Worm (Caenorhabditis elegans) whole organism, mixed stage, embryonic: Measurements from ENCODE around the gene crn-4.

Experiments
- M03D4.4 ChIP-seq: sonication (generic microtip); optimal IDR thresholded peaks from 2 replicates; lab custom pipeline; 2017; ENCODE audit warnings: mild to moderate bottlenecking, missing genetic modification characterization, missing compliant biosample characterization
- bed-3 ChIP-seq: fragments of 200-800 bp; sonication (Bioruptor generic); optimal IDR thresholded peaks from 3 replicates; lab custom pipeline; 2018; ENCODE audit warnings: mild to moderate bottlenecking, missing genetic modification characterization, moderate library complexity, missing compliant biosample characterization
- blmp-1 ChIP-seq: fragments of 150-350 bp; optimal IDR thresholded peaks from 2 replicates; lab custom pipeline; 2014; ENCODE audit warnings: missing biosample characterization, missing genetic modification characterization
- ceh-39 ChIP-seq: fragments of 150-350 bp; optimal IDR thresholded peaks from 2 replicates; lab custom pipeline; 2014; ENCODE audit warnings: missing biosample characterization, missing genetic modification characterization
- ceh-43 ChIP-seq: fragments of 200-800 bp; sonication (Bioruptor generic); optimal IDR thresholded peaks from 2 replicates; lab custom pipeline; 2018; ENCODE audit warnings: mild to moderate bottlenecking, missing genetic modification characterization, moderate library complexity, missing compliant biosample characterization
- ceh-83 ChIP-seq: fragments of 200-800 bp; sonication (Bioruptor generic); optimal IDR thresholded peaks from 2 replicates; lab custom pipeline; 2018; ENCODE audit warnings: mild to moderate bottlenecking, missing genetic modification characterization, missing compliant biosample characterization
- ces-1 ChIP-seq: fragments of 150-350 bp; optimal IDR thresholded peaks from 2 replicates; lab custom pipeline; 2014; ENCODE audit warnings: missing biosample characterization, missing genetic modification reagents, missing genetic modification characterization
- cnd-1 ChIP-seq: fragments of 200-800 bp; sonication (Bioruptor generic); optimal IDR thresholded peaks from 2 replicates; lab custom pipeline; 2018; ENCODE audit warnings: mild to moderate bottlenecking, missing genetic modification characterization, missing compliant biosample characterization
- drap-1 ChIP-seq: fragments of 200-800 bp; sonication (Bioruptor generic); optimal IDR thresholded peaks from 3 replicates; lab custom pipeline; 2018; ENCODE audit warnings: mild to moderate bottlenecking, missing genetic modification characterization, missing compliant biosample characterization
- elt-1 ChIP-seq: sonication (generic microtip); optimal IDR thresholded peaks from 2 replicates; lab custom pipeline; 2017; ENCODE audit warnings: missing genetic modification characterization, mild to moderate bottlenecking, missing compliant biosample characterization, antibody characterized with exemption, moderate library complexity, borderline replicate concordance; ENCODE audit not compliant: insufficient read depth
- elt-3 ChIP-seq: fragments of 150-350 bp; optimal IDR thresholded peaks from 2 replicates; lab custom pipeline; 2014; ENCODE audit warnings: missing biosample characterization, missing genetic modification characterization
- flh-1 ChIP-seq: fragments of 200-800 bp; sonication (Bioruptor generic); optimal IDR thresholded peaks from 2 replicates; lab custom pipeline; 2018; ENCODE audit warnings: mild to moderate bottlenecking, missing genetic modification characterization, moderate library complexity, missing compliant biosample characterization
- hlh-1 ChIP-seq: fragments of 150-350 bp; optimal IDR thresholded peaks from 2 replicates; lab custom pipeline; 2014; ENCODE audit warnings: missing biosample characterization, missing genetic modification reagents, missing genetic modification characterization
- lin-13 ChIP-seq: fragments of 150-350 bp; optimal IDR thresholded peaks from 2 replicates; lab custom pipeline; 2014; ENCODE audit warnings: missing biosample characterization, missing genetic modification characterization
- lin-32 ChIP-seq: fragments of 200-800 bp; sonication (Bioruptor generic); optimal IDR thresholded peaks from 2 replicates; lab custom pipeline; 2018; ENCODE audit warnings: mild to moderate bottlenecking, missing genetic modification characterization, missing compliant biosample characterization
- mep-1 ChIP-seq: fragments of 150-350 bp; optimal IDR thresholded peaks from 2 replicates; lab custom pipeline; 2017; ENCODE audit warnings: missing biosample characterization, missing genetic modification reagents, missing genetic modification characterization, inconsistent platforms
- mls-2 ChIP-seq: sonication (generic microtip); optimal IDR thresholded peaks from 2 replicates; lab custom pipeline; 2016; ENCODE audit warnings: mild to moderate bottlenecking, missing genetic modification characterization, moderate library complexity, missing compliant biosample characterization
- nhr-12 ChIP-seq: fragments of 150-350 bp; optimal IDR thresholded peaks from 2 replicates; lab custom pipeline; 2014; ENCODE audit warnings: missing biosample characterization, missing genetic modification characterization
- nhr-28 ChIP-seq: fragments of 150-350 bp; optimal IDR thresholded peaks from 2 replicates; lab custom pipeline; 2014; ENCODE audit warnings: missing biosample characterization, missing genetic modification characterization
- nhr-76 ChIP-seq: sonication (generic microtip); optimal IDR thresholded peaks from 2 replicates; lab custom pipeline; 2017; ENCODE audit warnings: missing biosample characterization, missing genetic modification characterization
- sem-2 ChIP-seq: fragments of 200-800 bp; sonication (Bioruptor generic); optimal IDR thresholded peaks from 2 replicates; lab custom pipeline; 2018; ENCODE audit warnings: mild to moderate bottlenecking, missing genetic modification characterization, missing compliant biosample characterization
- snpc-4 ChIP-seq: fragments of 150-350 bp; optimal IDR thresholded peaks from 2 replicates; lab custom pipeline; 2014; ENCODE audit warnings: missing biosample characterization, missing genetic modification characterization
- sptf-1 ChIP-seq: sonication (generic microtip); optimal IDR thresholded peaks from 2 replicates; lab custom pipeline; 2017; ENCODE audit warnings: mild to moderate bottlenecking, missing genetic modification characterization, moderate library complexity, missing compliant biosample characterization
- tbx-8 ChIP-seq: fragments of 200-800 bp; sonication (Bioruptor generic); optimal IDR thresholded peaks from 2 replicates; lab custom pipeline; 2018; ENCODE audit warnings: mild to moderate bottlenecking, missing genetic modification characterization, moderate library complexity, missing compliant biosample characterization
- unc-120 ChIP-seq: sonication (generic microtip); optimal IDR thresholded peaks from 2 replicates; lab custom pipeline; 2017; ENCODE audit warnings: missing genetic modification characterization, missing compliant biosample characterization; ENCODE audit not compliant: poor library complexity, severe bottlenecking
- unc-39 ChIP-seq: fragments of 150-350 bp; optimal IDR thresholded peaks from 2 replicates; lab custom pipeline; 2014; ENCODE audit warnings: missing biosample characterization, missing genetic modification characterization
- unc-62 ChIP-seq: fragments of 150-350 bp; optimal IDR thresholded peaks from 2 replicates; lab custom pipeline; 2014; ENCODE audit warnings: missing biosample characterization, missing genetic modification reagents, missing genetic modification characterization
- ztf-11 ChIP-seq: fragments of 150-350 bp; optimal IDR thresholded peaks from 2 replicates; lab custom pipeline; 2014; ENCODE audit warnings: missing biosample characterization, missing genetic modification characterization

The crn-4 gene

ce11 chrX:2276000-2276399 is 18.1 kb upstream of the crn-4 start:
- TF ChIP-seq unc-39 (tag; lab: Kevin White, UChicago) (no peak), cnd-1 (tag; lab: Kevin White, UChicago) (no peak), lin-32 (GFP tag; lab: Kevin White, UChicago) (no peak), unc-120 (no peak), blmp-1 (no peak), drap-1 (GFP tag; lab: Kevin White, UChicago) (no peak)
- TF ChIP-seq, all 35 proteins: peak for 0

- TF ChIP-seq unc-120 (no peak), bed-3 (GFP tag; lab: Kevin White, UChicago) (no peak), nhr-28 (tag; lab: Kevin White, UChicago) (no peak), M03D4.4 (no peak)
Measured at ce11 chrX:2274237-2274636, 16.3 kb upstream of the crn-4 start, which contains the start of gene AH9.4. AH9.4 (minus strand) TSS chrX:2274337.

ce11 chrX:2271429-2271828 is 13.5 kb upstream of the crn-4 start:
- TF ChIP-seq nhr-76 (tag; lab: Kevin White, UChicago) (no peak), ces-1 (GFP tag; lab: Kevin White, UChicago) (peak; percentile 79)

ce11 chrX:2267956-2268355 is 10.1 kb upstream of the crn-4 start, which contains the start of gene AH9.6:
AH9.6 (minus strand) TSS chrX:2268138.
- TF ChIP-seq unc-120 (no peak), drap-1 (GFP tag; lab: Kevin White, UChicago) (no peak), mep-1 (no peak), mls-2 (no peak), ceh-83 (GFP tag; lab: Kevin White, UChicago) (no peak)

- no peak for TF ChIP-seq elt-1 (tag; lab: Kevin White, UChicago)
- peak; percentile 21 for TF ChIP-seq ces-1 (GFP tag; lab: Kevin White, UChicago)
Measured at ce11 chrX:2266777-2267176, 8.9 kb upstream of the crn-4 start.

- TF ChIP-seq ceh-39 (tag; lab: Kevin White, UChicago), result no peak
- TF ChIP-seq unc-39 (tag; lab: Kevin White, UChicago), result no peak
- no peak for TF ChIP-seq lin-32 (GFP tag; lab: Kevin White, UChicago)
- no peak for TF ChIP-seq sem-2
- no peak for TF ChIP-seq nhr-12 (tag; lab: Kevin White, UChicago)
- TF ChIP-seq M03D4.4, result no peak
- TF ChIP-seq flh-1 (GFP tag; lab: Kevin White, UChicago), result no peak
- TF ChIP-seq lin-13 (tag; lab: Kevin White, UChicago), result no peak
- no peak for TF ChIP-seq elt-3 (tag; lab: Kevin White, UChicago)
Measured at ce11 chrX:2266366-2266765, 8.5 kb upstream of the crn-4 start.

- no peak for TF ChIP-seq ces-1 (GFP tag; lab: Kevin White, UChicago)
- no peak for TF ChIP-seq tbx-8
- no peak for TF ChIP-seq nhr-12 (tag; lab: Kevin White, UChicago)
- TF ChIP-seq lin-32 (GFP tag; lab: Kevin White, UChicago), result no peak
- no peak for TF ChIP-seq ztf-11 (tag; lab: Kevin White, UChicago)
- no peak for TF ChIP-seq M03D4.4
- no peak for TF ChIP-seq snpc-4
- no peak for TF ChIP-seq ceh-43 (GFP tag; lab: Kevin White, UChicago)
- no peak for TF ChIP-seq blmp-1
- no peak for TF ChIP-seq sptf-1 (tag; lab: Kevin White, UChicago)
- no peak for TF ChIP-seq unc-62 (GFP tag; lab: Kevin White, UChicago)
- TF ChIP-seq bed-3 (GFP tag; lab: Kevin White, UChicago), result no peak
- no peak for TF ChIP-seq ceh-83 (GFP tag; lab: Kevin White, UChicago)
- TF ChIP-seq mls-2, result no peak
- no peak for TF ChIP-seq hlh-1 (tag; lab: Kevin White, UChicago)
Measured at ce11 chrX:2265069-2265468, 7.2 kb upstream of the crn-4 start.
